Worm (Caenorhabditis elegans) whole organism, L4 larva: Measurements from ENCODE around the gene K09B11.4.
A peak's percentile ranks its signal among the peaks of the same experiment; 100 is the strongest.

ENCODE experiments used
- F26F4.8 ChIP-seq: fragments of 200-800 bp; sonication (Bioruptor generic); conservative IDR thresholded peaks from 2 replicates; pipeline ENCODE4 v1.3.6; 2022; ENCODE audit warnings: missing genetic modification characterization, missing compliant biosample characterization
- F49E8.2 ChIP-seq: sonication (generic microtip); optimal IDR thresholded peaks from 2 replicates; lab custom pipeline; 2016; ENCODE audit warnings: missing compliant biosample characterization, mild to moderate bottlenecking, missing genetic modification characterization, borderline replicate concordance
- R02D3.7 ChIP-seq: fragments of 150-350 bp; sonication (generic microtip); optimal IDR thresholded peaks from 3 replicates; lab custom pipeline; 2014; ENCODE audit warnings: missing biosample characterization, missing genetic modification characterization
- T20F7.1 ChIP-seq: fragments of 200-800 bp; sonication (Bioruptor generic); optimal IDR thresholded peaks from 2 replicates; lab custom pipeline; 2018; ENCODE audit warnings: mild to moderate bottlenecking, missing genetic modification characterization, missing compliant biosample characterization
- T26A8.4 ChIP-seq: fragments of 200-800 bp; sonication (Bioruptor generic); IDR thresholded peaks from 2 replicates; pipeline ENCODE4 v1.3.6; 2022; ENCODE audit warnings: missing genetic modification characterization, missing compliant biosample characterization
- Y75B8A.6 ChIP-seq: fragments of 200-800 bp; sonication (Bioruptor generic); IDR thresholded peaks from 2 replicates; pipeline ENCODE4 v1.3.6; 2022; ENCODE audit warnings: missing genetic modification reagents, missing genetic modification characterization, missing compliant biosample characterization
- aha-1 ChIP-seq: fragments of 150-350 bp; peaks from one replicate; lab custom pipeline; 2014; ENCODE audit warnings: missing biosample characterization, missing genetic modification characterization
- ama-1 ChIP-seq: fragments of 150-350 bp; optimal IDR thresholded peaks from 2 replicates; lab custom pipeline; 2014; ENCODE audit warnings: inconsistent platforms, mixed read lengths
- arid-1 ChIP-seq: fragments of 200-800 bp; sonication (Bioruptor generic); conservative IDR thresholded peaks from 2 replicates; pipeline ENCODE4 v1.3.6; 2022; ENCODE audit warnings: missing genetic modification reagents, missing genetic modification characterization, missing compliant biosample characterization
- ceh-28 ChIP-seq: fragments of 150-350 bp; optimal IDR thresholded peaks from 2 replicates; lab custom pipeline; 2014; ENCODE audit warnings: missing biosample characterization, missing genetic modification reagents, missing genetic modification characterization
- ceh-62 ChIP-seq: sonication (generic microtip); optimal IDR thresholded peaks from 2 replicates; lab custom pipeline; 2017; ENCODE audit warnings: missing biosample characterization, missing genetic modification characterization
- ceh-82 ChIP-seq: sonication (generic microtip); optimal IDR thresholded peaks from 2 replicates; lab custom pipeline; 2017; ENCODE audit warnings: missing biosample characterization, missing genetic modification characterization
- ces-1 ChIP-seq: fragments of 150-350 bp; sonication (generic microtip); optimal IDR thresholded peaks from 4 replicates; lab custom pipeline; 2014; ENCODE audit warnings: missing biosample characterization, missing genetic modification reagents, missing genetic modification characterization
- daf-12 ChIP-seq: fragments of 150-350 bp; optimal IDR thresholded peaks from 2 replicates; lab custom pipeline; 2014; ENCODE audit warnings: missing biosample characterization, missing genetic modification reagents, missing genetic modification characterization
- daf-16 ChIP-seq, 3 experiments: sonication (generic microtip); optimal IDR thresholded peaks; 2 replicates each; lab custom pipeline; 2016 to 2017; ENCODE audit warnings: missing genetic modification characterization in 3 of 3, missing genetic modification reagents in 3 of 3, mild to moderate bottlenecking in 2 of 3, missing compliant biosample characterization in 2 of 3, missing biosample characterization in 1 of 3, moderate library complexity in 1 of 3
- daf-8 ChIP-seq: fragments of 200-800 bp; sonication (Bioruptor generic); IDR thresholded peaks from 2 replicates; pipeline ENCODE4 v1.3.6; 2022; ENCODE audit warnings: missing genetic modification characterization, missing compliant biosample characterization
- dmd-8 ChIP-seq: fragments of 200-800 bp; sonication (Bioruptor generic); IDR thresholded peaks from 2 replicates; pipeline ENCODE4 v1.3.6; 2022; ENCODE audit warnings: missing genetic modification characterization, missing compliant biosample characterization
- duxl-1 ChIP-seq: sonication (generic microtip); optimal IDR thresholded peaks from 2 replicates; lab custom pipeline; 2016; ENCODE audit warnings: mild to moderate bottlenecking, missing genetic modification characterization, moderate library complexity, missing compliant biosample characterization; ENCODE audit not compliant: poor library complexity
- dve-1 ChIP-seq: sonication (generic microtip); optimal IDR thresholded peaks from 2 replicates; lab custom pipeline; 2017; ENCODE audit warnings: antibody characterized with exemption, mild to moderate bottlenecking, missing genetic modification characterization, missing compliant biosample characterization; ENCODE audit not compliant: insufficient read depth
- egl-43 ChIP-seq: fragments of 200-800 bp; sonication (Bioruptor generic); IDR thresholded peaks from 2 replicates; pipeline ENCODE4 v1.3.6; 2022; ENCODE audit warnings: missing genetic modification reagents, missing genetic modification characterization, missing compliant biosample characterization
- gei-8 ChIP-seq: fragments of 200-800 bp; sonication (Bioruptor generic); optimal IDR thresholded peaks from 2 replicates; lab custom pipeline; 2018; ENCODE audit warnings: mild to moderate bottlenecking, missing genetic modification characterization, missing compliant biosample characterization
- hlh-11 ChIP-seq: fragments of 200-800 bp; sonication (Bioruptor generic); optimal IDR thresholded peaks from 2 replicates; lab custom pipeline; 2018; ENCODE audit warnings: mild to moderate bottlenecking, missing genetic modification characterization, missing compliant biosample characterization
- lim-7 ChIP-seq: fragments of 200-800 bp; sonication (Bioruptor generic); IDR thresholded peaks from 2 replicates; pipeline ENCODE4 v1.3.6; 2022; ENCODE audit warnings: missing genetic modification characterization, missing compliant biosample characterization
- lin-13 ChIP-seq: fragments of 150-350 bp; optimal IDR thresholded peaks from 2 replicates; lab custom pipeline; 2014; ENCODE audit warnings: missing biosample characterization, missing genetic modification reagents, missing genetic modification characterization
- lin-15B ChIP-seq: fragments of 150-350 bp; sonication (generic microtip); optimal IDR thresholded peaks from 3 replicates; lab custom pipeline; 2014; ENCODE audit warnings: missing biosample characterization, missing genetic modification characterization
- lin-29 ChIP-seq: fragments of 200-800 bp; sonication (Bioruptor generic); IDR thresholded peaks from 2 replicates; pipeline ENCODE4 v1.3.6; 2022; ENCODE audit warnings: missing genetic modification reagents, missing genetic modification characterization, missing compliant biosample characterization
- lin-39 ChIP-seq: fragments of 150-350 bp; optimal IDR thresholded peaks from 2 replicates; lab custom pipeline; 2014; ENCODE audit warnings: missing biosample characterization, missing genetic modification reagents, missing genetic modification characterization
- madf-5 ChIP-seq, 2 experiments: fragments of 200-800 bp; sonication (Bioruptor generic); IDR thresholded peaks; 2 replicates each; pipeline ENCODE4 v1.3.6; 2022; ENCODE audit warnings: missing compliant biosample characterization in 2 of 2, missing genetic modification characterization in 2 of 2
- madf-9 ChIP-seq: fragments of 200-800 bp; sonication (Bioruptor generic); conservative IDR thresholded peaks from 2 replicates; pipeline ENCODE4 v1.3.6; 2022; ENCODE audit warnings: missing genetic modification reagents, missing genetic modification characterization, missing compliant biosample characterization
- mep-1 ChIP-seq: fragments of 150-350 bp; sonication (generic microtip); optimal IDR thresholded peaks from 3 replicates; lab custom pipeline; 2014; ENCODE audit warnings: missing biosample characterization, missing genetic modification characterization
- mes-2 ChIP-seq: sonication (generic microtip); optimal IDR thresholded peaks from 2 replicates; lab custom pipeline; 2016; ENCODE audit warnings: missing genotype, mild to moderate bottlenecking, missing genetic modification characterization, missing compliant biosample characterization; ENCODE audit not compliant: poor library complexity, severe bottlenecking
- mxl-2 ChIP-seq: fragments of 200-800 bp; sonication (Bioruptor generic); conservative IDR thresholded peaks from 2 replicates; pipeline ENCODE4 v1.3.6; 2022; ENCODE audit warnings: missing genetic modification reagents, missing genetic modification characterization, missing compliant biosample characterization
- nhr-102 ChIP-seq: sonication (generic microtip); optimal IDR thresholded peaks from 2 replicates; lab custom pipeline; 2016; ENCODE audit warnings: mild to moderate bottlenecking, missing genetic modification characterization, moderate library complexity, missing compliant biosample characterization
- nhr-11 ChIP-seq: fragments of 150-350 bp; optimal IDR thresholded peaks from 2 replicates; lab custom pipeline; 2014; ENCODE audit warnings: missing biosample characterization, missing genetic modification characterization
- nhr-111 ChIP-seq: fragments of 200-800 bp; sonication (Bioruptor generic); optimal IDR thresholded peaks from 2 replicates; lab custom pipeline; 2018; ENCODE audit warnings: mild to moderate bottlenecking, missing genetic modification characterization, missing compliant biosample characterization
- nhr-237 ChIP-seq: sonication (generic microtip); optimal IDR thresholded peaks from 2 replicates; lab custom pipeline; 2017; ENCODE audit warnings: missing biosample characterization, missing genetic modification characterization
- nhr-42 ChIP-seq: fragments of 200-800 bp; sonication (Bioruptor generic); IDR thresholded peaks from 2 replicates; pipeline ENCODE4 v1.3.6; 2022; ENCODE audit warnings: missing genetic modification characterization, missing compliant biosample characterization
- nhr-77 ChIP-seq: fragments of 150-350 bp; optimal IDR thresholded peaks from 2 replicates; lab custom pipeline; 2014; ENCODE audit warnings: missing biosample characterization, missing genetic modification characterization
- pha-4 ChIP-seq, 2 experiments: fragments of 150-350 bp in 1 of 2; fragments of 200-800 bp in 1 of 2; sonication (Bioruptor generic) in 1 of 2; IDR thresholded peaks in 1 of 2; optimal IDR thresholded peaks in 1 of 2; 2 replicates each; pipeline versions ENCODE4 v1.3.6 to Lab custom; 2014 to 2022; ENCODE audit warnings: missing genetic modification characterization in 2 of 2, missing genetic modification reagents in 2 of 2, missing biosample characterization in 1 of 2, missing compliant biosample characterization in 1 of 2
- php-3 ChIP-seq: fragments of 200-800 bp; sonication (Bioruptor generic); IDR thresholded peaks from 2 replicates; pipeline ENCODE4 v1.3.6; 2022; ENCODE audit warnings: missing genetic modification reagents, missing genetic modification characterization, missing compliant biosample characterization
- rbr-2 ChIP-seq: sonication (generic microtip); optimal IDR thresholded peaks from 2 replicates; lab custom pipeline; 2016; ENCODE audit warnings: missing genotype, missing genetic modification characterization, missing compliant biosample characterization
- sdz-12 ChIP-seq: fragments of 200-800 bp; sonication (Bioruptor generic); optimal IDR thresholded peaks from 2 replicates; lab custom pipeline; 2018; ENCODE audit warnings: mild to moderate bottlenecking, missing genetic modification characterization, missing compliant biosample characterization
- set-16 ChIP-seq: fragments of 200-800 bp; sonication (Bioruptor generic); IDR thresholded peaks from 2 replicates; pipeline ENCODE4 v1.3.6; 2022; ENCODE audit warnings: missing genetic modification reagents, missing genetic modification characterization, missing compliant biosample characterization
- spr-1 ChIP-seq: sonication (generic microtip); optimal IDR thresholded peaks from 2 replicates; lab custom pipeline; 2016; ENCODE audit warnings: mild to moderate bottlenecking, missing genetic modification characterization, missing compliant biosample characterization
- tra-1 ChIP-seq: fragments of 200-800 bp; sonication (Bioruptor generic); IDR thresholded peaks from 2 replicates; pipeline ENCODE4 v1.3.6; 2022; ENCODE audit warnings: missing genetic modification reagents, missing genetic modification characterization, missing compliant biosample characterization
- unc-130 ChIP-seq: sonication (generic microtip); optimal IDR thresholded peaks from 2 replicates; lab custom pipeline; 2016; ENCODE audit warnings: missing genetic modification reagents, missing genetic modification characterization, missing compliant biosample characterization
- zfp-3 ChIP-seq: fragments of 200-800 bp; sonication (Bioruptor generic); conservative IDR thresholded peaks from 2 replicates; pipeline ENCODE4 v1.3.6; 2022; ENCODE audit warnings: missing genetic modification reagents, missing genetic modification characterization, missing compliant biosample characterization
- ztf-7 ChIP-seq: fragments of 150-350 bp; optimal IDR thresholded peaks from 2 replicates; lab custom pipeline; 2014; ENCODE audit warnings: missing biosample characterization, missing genetic modification characterization

Gene K09B11.4

ce11 chrIV:13392230-13392629 is 37.1 kb upstream of the K09B11.4 start:
- TF ChIP-seq mes-2 (tag; lab: Kevin White, UChicago) (no peak), T20F7.1 (GFP tag; lab: Kevin White, UChicago) (no peak), T26A8.4 (GFP tag; lab: Robert Waterston, UW) (peak; percentile 46), ceh-82 (tag; lab: Kevin White, UChicago) (no peak), egl-43 (GFP tag; lab: Robert Waterston, UW) (0 out of 2 replicates have a peak, but pooled peaks have one; percentile 44), nhr-42 (GFP tag; lab: Robert Waterston, UW) (0 out of 2 replicates have a peak, but pooled peaks have one; percentile 33), mep-1 (no peak), set-16 (peak; percentile 26; the same call in 1 of the 2 replicates), lim-7 (GFP tag; lab: Robert Waterston, UW) (0 out of 2 replicates have a peak, but pooled peaks have one; percentile 35), daf-12 (tag; lab: Kevin White, UChicago) (no peak), F49E8.2 (tag; lab: Kevin White, UChicago) (no peak), sdz-12 (GFP tag; lab: Kevin White, UChicago) (peak; percentile 68), nhr-111 (GFP tag; lab: Kevin White, UChicago) (peak; percentile 13), lin-29 (GFP tag; lab: Robert Waterston, UW) (no peak), nhr-237 (tag; lab: Kevin White, UChicago) (no peak), aha-1 (peak; percentile 25), ceh-28 (tag; lab: Kevin White, UChicago) (no peak)

- TF ChIP-seq R02D3.7 (tag; lab: Kevin White, UChicago) (no peak), hlh-11 (tag; lab: Kevin White, UChicago) (peak; percentile 91), php-3 (GFP tag; lab: Robert Waterston, UW) (peak; percentile 67; the same call in 1 of the 2 replicates), ztf-7 (tag; lab: Kevin White, UChicago) (peak; percentile 22), mes-2 (tag; lab: Kevin White, UChicago) (peak; percentile 7), nhr-77 (tag; lab: Kevin White, UChicago) (peak; percentile 21), tra-1 (GFP tag; lab: Robert Waterston, UW) (no peak; the same call in 1 of the 2 replicates), nhr-102 (tag; lab: Kevin White, UChicago) (peak; percentile 45), dve-1 (tag; lab: Kevin White, UChicago) (peak; percentile 52), ceh-62 (no peak), daf-16 (GFP tag; optimal IDR thresholded peaks at IDR 0.05; lab: Kevin White, UChicago) (peak in 1 of 2 experiments; percentile 55), daf-16 (tag; optimal IDR thresholded peaks at IDR 0.05; lab: Kevin White, UChicago) (peak; percentile 70), madf-9 (no peak), pha-4 (GFP tag; IDR thresholded peaks at IDR 0.05; lab: Robert Waterston, UW) (no peak; the same call in 1 of the 2 replicates), pha-4 (tag; optimal IDR thresholded peaks at IDR 0.05; lab: Kevin White, UChicago) (no peak), gei-8 (GFP tag; lab: Kevin White, UChicago) (peak; percentile 46), zfp-3 (GFP tag; lab: Robert Waterston, UW) (no peak), dmd-8 (no peak), ama-1 (lab: Kevin White, UChicago) (no peak), madf-5 (GFP tag; IDR thresholded peaks at IDR 0.05; lab: Robert Waterston, UW) (no peak), rbr-2 (no peak), nhr-11 (tag; lab: Kevin White, UChicago) (no peak), unc-130 (no peak), nhr-111 (GFP tag; lab: Kevin White, UChicago) (no peak), F26F4.8 (GFP tag; lab: Robert Waterston, UW) (no peak), Y75B8A.6 (0 out of 2 replicates have a peak, but pooled peaks have one; percentile 57), arid-1 (GFP tag; lab: Robert Waterston, UW) (no peak), mxl-2 (GFP tag; lab: Robert Waterston, UW) (no peak), egl-43 (GFP tag; lab: Robert Waterston, UW) (no peak), lin-15B (tag; lab: Kevin White, UChicago) (no peak), lin-39 (no peak), ceh-82 (tag; lab: Kevin White, UChicago) (no peak), lin-13 (GFP tag; lab: Kevin White, UChicago) (peak; percentile 23), ces-1 (no peak), daf-8 (GFP tag; lab: Robert Waterston, UW) (no peak), spr-1 (tag; lab: Kevin White, UChicago) (no peak), duxl-1 (tag; lab: Kevin White, UChicago) (no peak)
Measured at ce11 chrIV:13393246-13393716, 36.1 kb upstream of the K09B11.4 start.
